Fruit fly (Drosophila melanogaster) whole organism: ENCODE results near the gene Mics1.

Experiments
- CG8478 ChIP-seq: fragments of >200 bp; optimal IDR thresholded peaks from 2 replicates; lab custom pipeline; 2018; ENCODE audit warnings: inconsistent platforms
- EcR ChIP-seq, 2 experiments: fragments of >200 bp; optimal IDR thresholded peaks; 2 replicates each; lab custom pipeline; 2017; ENCODE audit warnings: missing biosample characterization in 2 of 2, missing genetic modification characterization in 2 of 2, missing genetic modification reagents in 2 of 2
- pan ChIP-seq: fragments of >200 bp; optimal IDR thresholded peaks from 2 replicates; lab custom pipeline; 2017
- psq ChIP-seq: fragments of >200 bp; optimal IDR thresholded peaks from 2 replicates; lab custom pipeline; 2017
- usp ChIP-seq: fragments of >200 bp; optimal IDR thresholded peaks from 2 replicates; lab custom pipeline; 2017; ENCODE audit warnings: missing biosample characterization, missing genetic modification characterization, mixed read lengths

- TF ChIP-seq usp (GFP tag; lab: Kevin White, UChicago), result no peak
- no peak for TF ChIP-seq CG8478 (lab: Kevin White, UChicago)
- TF ChIP-seq pan (lab: Kevin White, UChicago), result no peak
- no peak for TF ChIP-seq psq (lab: Kevin White, UChicago)
- TF ChIP-seq EcR (GFP tag; optimal IDR thresholded peaks at IDR 0.05; lab: Kevin White, UChicago), result no peak
These were observed 9.0 kb downstream of the Mics1 start, which contains the start of gene CG42656 for dm6 chr3R:7493171-7493570.
